Worm (Caenorhabditis elegans) whole organism, L4 larva: ENCODE data around the gene ZC21.10.

Experiments used
- D1046.2 ChIP-seq: fragments of 200-800 bp; sonication (Bioruptor generic); IDR thresholded peaks from 2 replicates; pipeline ENCODE4 v1.3.6; 2022; ENCODE audit warnings: missing genetic modification characterization, missing compliant biosample characterization
- Y75B8A.6 ChIP-seq: fragments of 200-800 bp; sonication (Bioruptor generic); IDR thresholded peaks from 2 replicates; pipeline ENCODE4 v1.3.6; 2022; ENCODE audit warnings: missing genetic modification reagents, missing genetic modification characterization, missing compliant biosample characterization
- aly-2 ChIP-seq: sonication (generic microtip); optimal IDR thresholded peaks from 2 replicates; lab custom pipeline; 2018; ENCODE audit warnings: missing biosample characterization, missing genetic modification characterization
- ces-1 ChIP-seq: fragments of 150-350 bp; sonication (generic microtip); optimal IDR thresholded peaks from 4 replicates; lab custom pipeline; 2014; ENCODE audit warnings: missing biosample characterization, missing genetic modification reagents, missing genetic modification characterization
- hlh-30 ChIP-seq: sonication (generic microtip); optimal IDR thresholded peaks from 2 replicates; lab custom pipeline; 2017; ENCODE audit warnings: antibody characterized with exemption, mild to moderate bottlenecking, missing genetic modification characterization, missing compliant biosample characterization; ENCODE audit not compliant: insufficient read depth
- lin-13 ChIP-seq: fragments of 150-350 bp; optimal IDR thresholded peaks from 2 replicates; lab custom pipeline; 2014; ENCODE audit warnings: missing biosample characterization, missing genetic modification reagents, missing genetic modification characterization
- lir-3 ChIP-seq: sonication (generic microtip); optimal IDR thresholded peaks from 2 replicates; lab custom pipeline; 2016; ENCODE audit warnings: mild to moderate bottlenecking, missing genetic modification characterization, missing compliant biosample characterization
- nhr-42 ChIP-seq: fragments of 200-800 bp; sonication (Bioruptor generic); IDR thresholded peaks from 2 replicates; pipeline ENCODE4 v1.3.6; 2022; ENCODE audit warnings: missing genetic modification characterization, missing compliant biosample characterization
- nhr-77 ChIP-seq: fragments of 150-350 bp; optimal IDR thresholded peaks from 2 replicates; lab custom pipeline; 2014; ENCODE audit warnings: missing biosample characterization, missing genetic modification characterization
- pqm-1 ChIP-seq: sonication (generic microtip); optimal IDR thresholded peaks from 2 replicates; lab custom pipeline; 2017; ENCODE audit warnings: missing biosample characterization, missing genetic modification characterization
- saeg-2 ChIP-seq: fragments of 200-800 bp; sonication (Bioruptor generic); IDR thresholded peaks from 2 replicates; pipeline ENCODE4 v1.3.6; 2022; ENCODE audit warnings: missing genetic modification reagents, missing genetic modification characterization, missing compliant biosample characterization
- unc-39 ChIP-seq: sonication (generic microtip); optimal IDR thresholded peaks from 2 replicates; lab custom pipeline; 2017; ENCODE audit warnings: missing biosample characterization, missing genetic modification characterization
- ztf-7 ChIP-seq: fragments of 150-350 bp; optimal IDR thresholded peaks from 2 replicates; lab custom pipeline; 2014; ENCODE audit warnings: missing biosample characterization, missing genetic modification characterization

- TF ChIP-seq Y75B8A.6 (GFP tag; lab: Robert Waterston, UW) = no peak
- no peak for TF ChIP-seq saeg-2 (GFP tag; lab: Robert Waterston, UW)
- TF ChIP-seq ces-1 (GFP tag; lab: Kevin White, UChicago) = no peak
- no peak for TF ChIP-seq nhr-77 (tag; lab: Kevin White, UChicago)
- TF ChIP-seq pqm-1 = no peak
- TF ChIP-seq hlh-30 (tag; lab: Kevin White, UChicago) = no peak
- TF ChIP-seq nhr-42 = no peak
- TF ChIP-seq D1046.2 = no peak
- TF ChIP-seq aly-2 (tag; lab: Kevin White, UChicago) = no peak
- TF ChIP-seq ztf-7 (tag; lab: Kevin White, UChicago) = no peak
- no peak for TF ChIP-seq lin-13
- TF ChIP-seq unc-39 (tag; lab: Kevin White, UChicago) = no peak
- TF ChIP-seq lir-3 (tag; lab: Kevin White, UChicago) = no peak
These were observed 10.9 kb upstream of the ZC21.10 start for ce11 chrIII:8518990-8519389.
